Worm (Caenorhabditis elegans): ENCODE results near the gene ZC196.5.
"Not testable (repeated sequence)": the region's sequence is repeated elsewhere in the genome, so short reads cannot be mapped to it uniquely, and the experiment has no call there.

The ZC196.5 gene

DNA sequence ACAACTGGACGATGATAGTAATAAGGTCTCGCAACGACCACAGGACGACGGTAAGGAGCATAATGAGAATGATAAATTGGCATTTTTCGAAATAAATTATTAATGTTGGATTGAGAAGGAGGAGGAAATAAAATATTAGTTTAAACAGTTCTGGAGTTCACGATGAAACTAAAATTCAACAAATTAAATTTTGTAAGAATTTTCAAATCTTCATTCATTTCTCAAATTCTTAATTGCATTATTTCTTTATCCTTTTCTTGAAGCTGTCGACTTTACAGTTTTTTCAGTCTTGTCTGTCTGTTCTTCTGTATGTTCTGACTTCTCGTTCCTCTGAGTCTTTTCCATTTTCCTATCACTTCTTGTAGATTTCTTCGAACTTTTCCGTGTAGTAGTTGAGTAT, 42.4 kb upstream of the ZC196.5 start, which contains the start of gene ZC190.7:
ZC190.7 (minus strand) TSS at position 101 of the 400 bp plus-strand sequence.
- TF ChIP-seq sox-4 (tag; optimal IDR thresholded peaks at IDR 0.05) (no peak), C38D4.7 (GFP tag; optimal IDR thresholded peaks at IDR 0.05) (no peak), ttx-3 (tag; optimal IDR thresholded peaks at IDR 0.05) (no peak), tbx-2 (tag; optimal IDR thresholded peaks at IDR 0.05) (no peak), ceh-6 (GFP tag; optimal IDR thresholded peaks at IDR 0.05) (no peak), lim-6 (tag; optimal IDR thresholded peaks at IDR 0.05) (no peak), nhr-11 (tag; optimal IDR thresholded peaks at IDR 0.05) (no peak)

DNA sequence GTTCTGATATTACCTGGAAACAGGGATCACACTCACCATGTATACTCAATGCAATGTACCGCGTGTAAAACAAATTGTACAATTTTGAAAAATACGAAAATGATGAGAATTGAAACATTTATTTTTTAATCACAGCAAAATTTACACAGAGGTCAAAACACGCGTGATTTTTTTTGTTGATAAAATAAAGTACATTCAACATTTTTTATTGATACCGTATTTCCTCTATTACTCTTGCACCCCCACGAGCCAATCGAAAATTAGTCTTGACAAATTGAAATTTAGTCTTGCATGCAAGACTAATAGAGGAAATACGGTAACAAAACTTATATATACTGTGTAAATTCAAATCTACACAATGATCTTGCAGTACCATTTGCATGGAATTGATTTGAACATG, 41.5 kb upstream of the ZC196.5 start, which contains the start of gene ZC190.8:
ZC190.8 (minus strand) TSS at position 101 of the 400 bp plus-strand sequence.
- no peak for TF ChIP-seq ets-4 (tag; optimal IDR thresholded peaks at IDR 0.05)
- TF ChIP-seq pat-9 (tag; optimal IDR thresholded peaks at IDR 0.05), result no peak
- TF ChIP-seq ztf-16 (tag; optimal IDR thresholded peaks at IDR 0.05), result no peak

DNA sequence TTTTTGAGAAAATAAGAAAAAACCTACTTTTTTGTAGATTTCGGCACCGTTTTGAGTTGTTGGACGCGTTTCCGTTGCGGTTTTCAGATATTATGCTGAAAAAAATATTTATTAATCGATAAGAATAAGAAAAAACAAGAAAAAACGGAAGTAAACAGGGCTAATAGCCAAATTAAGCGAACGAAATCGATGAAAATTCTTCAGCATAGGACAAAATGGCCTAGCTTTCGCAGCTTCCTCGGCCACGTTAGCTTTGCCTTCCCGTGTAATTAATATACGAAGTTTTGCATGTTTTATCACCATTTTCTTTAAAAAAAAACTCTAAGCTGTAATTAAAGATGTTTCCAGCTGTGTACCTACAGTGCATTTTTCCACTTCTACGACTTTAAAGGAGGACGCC, 33.0 kb upstream of the ZC196.5 start, which contains the start of gene ZC190.10:
ZC190.10 (minus strand) TSS at position 101 of the 400 bp plus-strand sequence.
- not testable (repeated sequence) for TF ChIP-seq Y22D7AL.16, tbx-7, rnt-1 (tag; optimal IDR thresholded peaks at IDR 0.05)

DNA sequence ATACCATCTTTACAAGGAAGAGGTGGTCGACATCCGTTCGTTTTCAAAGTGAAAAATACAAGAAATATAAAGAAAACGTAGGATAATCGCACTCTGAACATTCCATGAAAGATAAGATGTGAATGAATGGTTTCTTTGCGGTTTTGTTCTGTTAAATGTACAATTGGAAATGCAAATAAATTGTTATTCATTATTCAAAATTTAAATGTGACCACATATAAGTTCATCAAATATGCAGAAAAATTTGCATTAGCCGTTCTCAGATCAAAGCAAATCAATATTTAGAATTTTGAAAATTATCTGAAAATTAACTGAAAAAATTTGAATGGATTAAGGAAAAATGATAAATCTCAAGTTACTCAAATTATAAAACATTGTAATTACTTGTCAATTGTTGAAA, 17.3 kb upstream of the ZC196.5 start, which contains the start of gene ZC178.2:
ZC178.2 (minus strand) TSS at position 101 of the 400 bp plus-strand sequence.
- TF ChIP-seq pat-9 (tag; optimal IDR thresholded peaks at IDR 0.05) (no peak), tbx-2 (tag; optimal IDR thresholded peaks at IDR 0.05) (no peak), ceh-31 (tag; optimal IDR thresholded peaks at IDR 0.05) (no peak), elt-2 (tag; optimal IDR thresholded peaks at IDR 0.05) (no peak), sox-4 (tag; optimal IDR thresholded peaks at IDR 0.05) (no peak), ceh-19 (GFP tag; optimal IDR thresholded peaks at IDR 0.05) (no peak), hlh-30 (tag; optimal IDR thresholded peaks at IDR 0.05; ENCODE audit: insufficient read depth) (no peak), odd-2 (tag; optimal IDR thresholded peaks at IDR 0.05) (no peak), ceh-9 (tag; optimal IDR thresholded peaks at IDR 0.05) (no peak), T23F11.4 (GFP tag; optimal IDR thresholded peaks at IDR 0.05) (no peak), hlh-8 (tag; optimal IDR thresholded peaks at IDR 0.05) (no peak), hlh-6 (tag; optimal IDR thresholded peaks at IDR 0.05) (no peak), K09A11.1 (tag; optimal IDR thresholded peaks at IDR 0.05; ENCODE audit: insufficient read depth) (no peak), ceh-48 (tag; optimal IDR thresholded peaks at IDR 0.05) (no peak), zip-5 (tag; optimal IDR thresholded peaks at IDR 0.05) (no peak), ceh-2 (tag; optimal IDR thresholded peaks at IDR 0.05) (no peak)

DNA sequence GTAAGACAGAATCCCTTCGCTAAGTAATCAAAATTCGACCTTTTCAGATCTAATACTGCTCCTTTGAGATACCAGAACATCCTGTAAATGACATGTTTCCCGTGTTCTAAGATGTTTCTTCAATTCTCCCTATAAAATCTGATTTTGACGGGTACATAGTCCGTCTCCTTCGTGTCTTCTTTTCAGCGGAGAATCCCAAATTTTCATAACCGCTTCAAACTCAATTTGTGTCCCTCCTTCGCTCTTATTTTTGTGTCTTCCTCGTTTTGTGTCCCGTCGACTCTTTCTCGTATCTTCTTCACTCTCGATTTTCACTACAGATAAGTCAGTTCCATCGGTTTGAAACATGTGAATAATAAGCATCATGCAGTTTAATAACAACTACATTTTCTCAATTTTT, 13.0 kb upstream of the ZC196.5 start, which contains the start of gene glr-5:
glr-5 (plus strand) TSS at position 321 of the 400 bp plus-strand sequence.
- TF ChIP-seq C08G9.2 (tag; optimal IDR thresholded peaks at IDR 0.05) (no peak), unc-42 (tag; optimal IDR thresholded peaks at IDR 0.05) (peak; percentile 91)

DNA sequence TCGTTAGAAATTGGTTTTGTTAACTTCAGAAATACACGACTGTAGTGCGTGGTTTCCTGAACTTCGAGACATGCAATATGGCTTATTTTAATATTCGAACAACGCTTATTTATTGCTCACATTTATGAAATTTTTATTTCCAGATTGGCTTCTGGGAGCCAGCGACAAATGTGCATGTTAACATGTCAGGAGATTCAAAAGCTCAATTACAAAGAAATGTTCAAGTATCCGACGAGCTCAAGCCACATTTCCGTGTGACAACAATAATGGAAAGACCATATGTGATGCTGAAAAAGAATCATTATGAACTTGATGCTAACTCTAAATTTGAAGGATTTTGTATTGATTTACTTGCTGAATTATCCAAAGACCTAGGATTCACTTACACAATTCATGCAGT, 10.8 kb upstream of the ZC196.5 start:
- no peak for TF ChIP-seq lin-11 (tag; optimal IDR thresholded peaks at IDR 0.05)
- TF ChIP-seq syd-9 (tag; optimal IDR thresholded peaks at IDR 0.05), result no peak
- no peak for TF ChIP-seq ztf-16 (tag; optimal IDR thresholded peaks at IDR 0.05)
- TF ChIP-seq sox-2 (GFP tag; IDR thresholded peaks at IDR 0.05), result no peak
- TF ChIP-seq C08G9.2 (tag; optimal IDR thresholded peaks at IDR 0.05), result no peak
- no peak for TF ChIP-seq T23F11.4 (GFP tag; optimal IDR thresholded peaks at IDR 0.05)
- no peak for TF ChIP-seq unc-55 (GFP tag; optimal IDR thresholded peaks at IDR 0.05)
- no peak for TF ChIP-seq ceh-22 (tag; optimal IDR thresholded peaks at IDR 0.05)
- no peak for TF ChIP-seq K09A11.1 (tag; optimal IDR thresholded peaks at IDR 0.05; ENCODE audit: insufficient read depth)
- no peak for TF ChIP-seq sox-4 (tag; optimal IDR thresholded peaks at IDR 0.05)
- TF ChIP-seq pat-9 (tag; optimal IDR thresholded peaks at IDR 0.05), result no peak
- no peak for TF ChIP-seq dmd-4 (tag; optimal IDR thresholded peaks at IDR 0.05; ENCODE audit: borderline replicate concordance)
- TF ChIP-seq K02D7.2 (tag; optimal IDR thresholded peaks at IDR 0.05), result no peak
- TF ChIP-seq madf-2 (tag; optimal IDR thresholded peaks at IDR 0.05), result no peak
- no peak for TF ChIP-seq ahr-1 (tag; optimal IDR thresholded peaks at IDR 0.05)
- TF ChIP-seq eyg-1 (tag; optimal IDR thresholded peaks at IDR 0.05), result no peak
- TF ChIP-seq unc-86 (tag; optimal IDR thresholded peaks at IDR 0.05), result no peak
